Worm (Caenorhabditis elegans): ENCODE measurements around the gene C01G5.3.

- TF ChIP-seq him-1 (tag; optimal IDR thresholded peaks at IDR 0.05): no peak
- TF ChIP-seq W03F9.2 (tag; optimal IDR thresholded peaks at IDR 0.05): no peak
Observed at ce11 chrIV:6493299-6493698, 42.7 kb upstream of the C01G5.3 start, which contains the start of gene Y73B6BL.44.

Data from whole organism, L4/young adult.